Worm (Caenorhabditis elegans) whole organism, L4 larva: ENCODE measurements around the gene B0348.2.

Experiments
- D1046.2 ChIP-seq: fragments of 200-800 bp; sonication (Bioruptor generic); IDR thresholded peaks from 2 replicates; pipeline ENCODE4 v1.3.6; 2022; ENCODE audit warnings: missing genetic modification characterization, missing compliant biosample characterization
- F26F4.8 ChIP-seq: fragments of 200-800 bp; sonication (Bioruptor generic); conservative IDR thresholded peaks from 2 replicates; pipeline ENCODE4 v1.3.6; 2022; ENCODE audit warnings: missing genetic modification characterization, missing compliant biosample characterization
- F49E8.2 ChIP-seq: sonication (generic microtip); optimal IDR thresholded peaks from 2 replicates; lab custom pipeline; 2016; ENCODE audit warnings: missing compliant biosample characterization, mild to moderate bottlenecking, missing genetic modification characterization, borderline replicate concordance
- T26A8.4 ChIP-seq: fragments of 200-800 bp; sonication (Bioruptor generic); IDR thresholded peaks from 2 replicates; pipeline ENCODE4 v1.3.6; 2022; ENCODE audit warnings: missing genetic modification characterization, missing compliant biosample characterization
- Y105C5A.15 ChIP-seq: fragments of 200-800 bp; sonication (Bioruptor generic); IDR thresholded peaks from 2 replicates; pipeline ENCODE4 v1.3.6; 2022; ENCODE audit warnings: missing genetic modification characterization, missing compliant biosample characterization
- Y5F2A.4 ChIP-seq: fragments of 200-800 bp; sonication (Bioruptor generic); optimal IDR thresholded peaks from 2 replicates; lab custom pipeline; 2018; ENCODE audit warnings: mild to moderate bottlenecking, missing genetic modification characterization, missing compliant biosample characterization
- ZK337.2 ChIP-seq: fragments of 200-800 bp; sonication (Bioruptor generic); IDR thresholded peaks from 2 replicates; pipeline ENCODE4 v1.3.6; 2022; ENCODE audit warnings: missing genetic modification reagents, missing genetic modification characterization, missing compliant biosample characterization
- ZK546.5 ChIP-seq, 2 experiments: sonication (generic microtip); optimal IDR thresholded peaks; 2 replicates each; lab custom pipeline; 2017; ENCODE audit warnings: missing biosample characterization in 2 of 2, missing genetic modification characterization in 2 of 2
- aha-1 ChIP-seq: fragments of 150-350 bp; peaks from one replicate; lab custom pipeline; 2014; ENCODE audit warnings: missing biosample characterization, missing genetic modification characterization
- ama-1 ChIP-seq: fragments of 150-350 bp; optimal IDR thresholded peaks from 2 replicates; lab custom pipeline; 2014; ENCODE audit warnings: inconsistent platforms, mixed read lengths
- ceh-28 ChIP-seq: fragments of 150-350 bp; optimal IDR thresholded peaks from 2 replicates; lab custom pipeline; 2014; ENCODE audit warnings: missing biosample characterization, missing genetic modification reagents, missing genetic modification characterization
- ceh-44 ChIP-seq: fragments of 200-800 bp; sonication (Bioruptor generic); IDR thresholded peaks from 2 replicates; pipeline ENCODE4 v1.3.6; 2022; ENCODE audit warnings: missing genetic modification reagents, missing genetic modification characterization, missing compliant biosample characterization
- ceh-62 ChIP-seq: sonication (generic microtip); optimal IDR thresholded peaks from 2 replicates; lab custom pipeline; 2017; ENCODE audit warnings: missing biosample characterization, missing genetic modification characterization
- ces-1 ChIP-seq: fragments of 150-350 bp; sonication (generic microtip); optimal IDR thresholded peaks from 4 replicates; lab custom pipeline; 2014; ENCODE audit warnings: missing biosample characterization, missing genetic modification reagents, missing genetic modification characterization
- ctbp-1 ChIP-seq: fragments of 200-800 bp; sonication (Bioruptor generic); IDR thresholded peaks from 2 replicates; pipeline ENCODE4 v1.3.6; 2022; ENCODE audit warnings: missing genetic modification reagents, missing genetic modification characterization, missing compliant biosample characterization
- daf-19 ChIP-seq: fragments of 200-800 bp; sonication (Bioruptor generic); conservative IDR thresholded peaks from 2 replicates; pipeline ENCODE4 v1.3.6; 2022; ENCODE audit warnings: missing genetic modification characterization, missing compliant biosample characterization
- dmd-6 ChIP-seq: fragments of 200-800 bp; sonication (Bioruptor generic); IDR thresholded peaks from 2 replicates; pipeline ENCODE4 v1.3.6; 2022; ENCODE audit warnings: missing genetic modification reagents, missing genetic modification characterization, missing compliant biosample characterization
- dmd-8 ChIP-seq: fragments of 200-800 bp; sonication (Bioruptor generic); IDR thresholded peaks from 2 replicates; pipeline ENCODE4 v1.3.6; 2022; ENCODE audit warnings: missing genetic modification characterization, missing compliant biosample characterization
- fkh-10 ChIP-seq: fragments of 150-350 bp; optimal IDR thresholded peaks from 2 replicates; lab custom pipeline; 2014; ENCODE audit warnings: missing biosample characterization, missing genetic modification reagents, missing genetic modification characterization
- hlh-30 ChIP-seq: sonication (generic microtip); optimal IDR thresholded peaks from 2 replicates; lab custom pipeline; 2017; ENCODE audit warnings: antibody characterized with exemption, mild to moderate bottlenecking, missing genetic modification characterization, missing compliant biosample characterization; ENCODE audit not compliant: insufficient read depth
- lin-29 ChIP-seq: fragments of 200-800 bp; sonication (Bioruptor generic); IDR thresholded peaks from 2 replicates; pipeline ENCODE4 v1.3.6; 2022; ENCODE audit warnings: missing genetic modification reagents, missing genetic modification characterization, missing compliant biosample characterization
- lin-38 ChIP-seq: fragments of 200-800 bp; sonication (Bioruptor generic); IDR thresholded peaks from 2 replicates; pipeline ENCODE4 v1.3.6; 2022; ENCODE audit warnings: missing genetic modification reagents, missing genetic modification characterization, missing compliant biosample characterization
- lsy-2 ChIP-seq, 2 experiments: fragments of 150-350 bp in 1 of 2; sonication (generic microtip) in 1 of 2; optimal IDR thresholded peaks; 2 replicates each; lab custom pipeline; 2014 to 2017; ENCODE audit warnings: missing biosample characterization in 2 of 2, missing genetic modification characterization in 2 of 2
- mdl-1 ChIP-seq, 2 experiments: fragments of 150-350 bp in 1 of 2; sonication (generic microtip) in 1 of 2; optimal IDR thresholded peaks; 2 replicates each; lab custom pipeline; 2014 to 2017; ENCODE audit warnings: missing biosample characterization in 2 of 2, missing genetic modification characterization in 2 of 2
- mep-1 ChIP-seq: fragments of 150-350 bp; sonication (generic microtip); optimal IDR thresholded peaks from 3 replicates; lab custom pipeline; 2014; ENCODE audit warnings: missing biosample characterization, missing genetic modification characterization
- mes-2 ChIP-seq: sonication (generic microtip); optimal IDR thresholded peaks from 2 replicates; lab custom pipeline; 2016; ENCODE audit warnings: missing genotype, mild to moderate bottlenecking, missing genetic modification characterization, missing compliant biosample characterization; ENCODE audit not compliant: poor library complexity, severe bottlenecking
- mxl-2 ChIP-seq: fragments of 200-800 bp; sonication (Bioruptor generic); conservative IDR thresholded peaks from 2 replicates; pipeline ENCODE4 v1.3.6; 2022; ENCODE audit warnings: missing genetic modification reagents, missing genetic modification characterization, missing compliant biosample characterization
- nhr-237 ChIP-seq: sonication (generic microtip); optimal IDR thresholded peaks from 2 replicates; lab custom pipeline; 2017; ENCODE audit warnings: missing biosample characterization, missing genetic modification characterization
- nhr-25 ChIP-seq: sonication (generic microtip); optimal IDR thresholded peaks from 2 replicates; lab custom pipeline; 2017; ENCODE audit warnings: missing genetic modification characterization, mild to moderate bottlenecking, missing compliant biosample characterization, antibody characterized with exemption, moderate library complexity, borderline replicate concordance; ENCODE audit not compliant: insufficient read depth
- nhr-28 ChIP-seq: fragments of 150-350 bp; optimal IDR thresholded peaks from 2 replicates; lab custom pipeline; 2014; ENCODE audit warnings: missing biosample characterization, missing genetic modification characterization
- nhr-41 ChIP-seq: fragments of 200-800 bp; sonication (Bioruptor generic); IDR thresholded peaks from 2 replicates; pipeline ENCODE4 v1.3.6; 2022; ENCODE audit warnings: missing genetic modification reagents, missing genetic modification characterization, missing compliant biosample characterization
- nhr-6 ChIP-seq: fragments of 150-350 bp; optimal IDR thresholded peaks from 2 replicates; lab custom pipeline; 2014; ENCODE audit warnings: missing biosample characterization, missing genetic modification characterization
- pha-4 ChIP-seq, 2 experiments: fragments of 150-350 bp in 1 of 2; fragments of 200-800 bp in 1 of 2; sonication (Bioruptor generic) in 1 of 2; IDR thresholded peaks in 1 of 2; optimal IDR thresholded peaks in 1 of 2; 2 replicates each; pipeline versions ENCODE4 v1.3.6 to Lab custom; 2014 to 2022; ENCODE audit warnings: missing genetic modification characterization in 2 of 2, missing genetic modification reagents in 2 of 2, missing biosample characterization in 1 of 2, missing compliant biosample characterization in 1 of 2
- rbr-2 ChIP-seq: sonication (generic microtip); optimal IDR thresholded peaks from 2 replicates; lab custom pipeline; 2016; ENCODE audit warnings: missing genotype, missing genetic modification characterization, missing compliant biosample characterization
- snpc-1.2 ChIP-seq: fragments of 200-800 bp; sonication (Bioruptor generic); IDR thresholded peaks from 2 replicates; pipeline ENCODE4 v1.3.6; 2022; ENCODE audit warnings: missing genetic modification reagents, missing genetic modification characterization, missing compliant biosample characterization
- spr-3 ChIP-seq: fragments of 200-800 bp; sonication (Bioruptor generic); optimal IDR thresholded peaks from 2 replicates; lab custom pipeline; 2018; ENCODE audit warnings: mild to moderate bottlenecking, missing genetic modification characterization, missing compliant biosample characterization
- unc-62 ChIP-seq, 3 experiments: fragments of 150-350 bp in 1 of 3; sonication (generic microtip); optimal IDR thresholded peaks in 2 of 3; peaks in 1 of 3; 1 replicate in 1 of 3; 2 replicates in 2 of 3; lab custom pipeline; 2014 to 2017; ENCODE audit warnings: missing biosample characterization in 3 of 3, missing genetic modification characterization in 3 of 3, missing genetic modification reagents in 3 of 3, missing genotype in 1 of 3
- vab-7 ChIP-seq: fragments of 200-800 bp; sonication (Bioruptor generic); IDR thresholded peaks from 2 replicates; pipeline ENCODE4 v1.3.6; 2022; ENCODE audit warnings: missing genetic modification reagents, missing genetic modification characterization, missing compliant biosample characterization
- zip-11 ChIP-seq: fragments of 200-800 bp; sonication (Bioruptor generic); IDR thresholded peaks from 2 replicates; pipeline ENCODE4 v1.3.6; 2022; ENCODE audit warnings: missing genetic modification characterization, missing compliant biosample characterization

The B0348.2 gene

DNA sequence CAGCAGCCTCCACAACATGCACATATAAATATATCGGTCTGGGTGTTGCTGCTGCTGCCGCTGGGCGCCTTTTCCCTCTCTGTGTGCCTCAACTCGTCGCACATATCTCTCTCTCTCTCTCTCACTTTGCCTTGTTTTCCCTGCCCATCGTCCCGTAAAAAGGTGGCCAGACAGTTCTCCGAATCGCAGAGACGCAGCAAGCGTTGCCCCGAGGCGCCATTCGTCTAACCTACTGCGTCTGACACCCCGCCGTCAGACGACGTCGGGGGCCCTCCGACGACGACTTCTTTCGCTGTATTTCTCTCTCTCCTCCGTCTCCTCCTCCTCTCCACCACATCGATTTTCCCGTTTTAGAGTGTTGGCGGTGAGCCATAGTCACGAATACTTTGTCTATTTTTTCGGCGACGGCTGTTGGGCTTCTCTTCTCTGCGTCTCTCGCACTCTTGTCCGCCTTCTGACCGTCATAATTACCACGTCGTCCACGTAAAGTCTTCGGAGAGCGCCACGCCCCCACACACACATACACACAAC lies 36.3 kb upstream of the B0348.2 start, which contains the start of gene B0348.10 (continued):
- TF ChIP-seq dmd-6 (GFP tag; lab: Robert Waterston, UW) (peak; percentile 66), mep-1 (peak; percentile 78), F49E8.2 (tag; lab: Kevin White, UChicago) (no peak), ceh-44 (peak; percentile 57; the same call in 1 of the 2 replicates), ces-1 (GFP tag; lab: Kevin White, UChicago) (no peak), lin-29 (GFP tag; lab: Robert Waterston, UW) (no peak), nhr-41 (GFP tag; lab: Robert Waterston, UW) (no peak), nhr-6 (tag; lab: Kevin White, UChicago) (peak; percentile 15), dmd-8 (GFP tag; lab: Robert Waterston, UW) (no peak), mes-2 (peak; percentile 61), mdl-1 (tag; optimal IDR thresholded peaks at IDR 0.05; lab: Kevin White, UChicago) (peak; percentile 6 to 11), Y105C5A.15 (no peak), hlh-30 (tag; lab: Kevin White, UChicago) (peak; percentile 81), mxl-2 (GFP tag; lab: Robert Waterston, UW) (no peak), nhr-28 (peak; percentile 66), zip-11 (no peak), ceh-62 (tag; lab: Kevin White, UChicago) (no peak), ZK546.5 (tag; optimal IDR thresholded peaks at IDR 0.05; lab: Kevin White, UChicago) (no peak), ZK337.2 (GFP tag; lab: Robert Waterston, UW) (no peak), T26A8.4 (GFP tag; lab: Robert Waterston, UW) (peak; percentile 48; the same call in 1 of the 2 replicates), ctbp-1 (GFP tag; lab: Robert Waterston, UW) (peak; percentile 77), daf-19 (no peak), F26F4.8 (GFP tag; lab: Robert Waterston, UW) (no peak), vab-7 (GFP tag; lab: Robert Waterston, UW) (no peak), ama-1 (lab: Kevin White, UChicago) (peak; percentile 87), ceh-28 (tag; lab: Kevin White, UChicago) (peak; percentile 49), pha-4 (GFP tag; IDR thresholded peaks at IDR 0.05; lab: Robert Waterston, UW) (peak; percentile 14; the same call in 1 of the 2 replicates), pha-4 (tag; optimal IDR thresholded peaks at IDR 0.05; lab: Kevin White, UChicago) (no peak), spr-3 (no peak), D1046.2 (GFP tag; lab: Robert Waterston, UW) (no peak), rbr-2 (tag; lab: Kevin White, UChicago) (peak; percentile 90), aha-1 (tag; lab: Kevin White, UChicago) (peak; percentile 99), snpc-1.2 (GFP tag; lab: Robert Waterston, UW) (no peak), Y5F2A.4 (GFP tag; lab: Kevin White, UChicago) (no peak), nhr-25 (tag; lab: Kevin White, UChicago) (no peak)

ce11 chrV:11158-11557 lies 34.0 kb upstream of the B0348.2 start:
- no peak for TF ChIP-seq D1046.2 (GFP tag; lab: Robert Waterston, UW)
- TF ChIP-seq ces-1 (GFP tag; lab: Kevin White, UChicago) = peak; percentile 55
- TF ChIP-seq lin-38 (GFP tag; lab: Robert Waterston, UW) = peak; percentile 20; the same call in 1 of the 2 replicates
- no peak for TF ChIP-seq nhr-237
- TF ChIP-seq lsy-2 (tag; optimal IDR thresholded peaks at IDR 0.05; lab: Kevin White, UChicago) = peak in 1 of 2 experiments; percentile 24
- no peak for TF ChIP-seq vab-7 (GFP tag; lab: Robert Waterston, UW)
- peak; percentile 72 for TF ChIP-seq fkh-10 (GFP tag; lab: Kevin White, UChicago)
- peak in 1 of 2 experiments; percentile 12 for TF ChIP-seq unc-62 (GFP tag; optimal IDR thresholded peaks at IDR 0.05 in 1 of 2; lab: Kevin White, UChicago)
- TF ChIP-seq unc-62 (tag; optimal IDR thresholded peaks at IDR 0.05; lab: Kevin White, UChicago) = no peak
